Fruit fly (Drosophila melanogaster): ENCODE measurements around the gene CG9521.

DNA sequence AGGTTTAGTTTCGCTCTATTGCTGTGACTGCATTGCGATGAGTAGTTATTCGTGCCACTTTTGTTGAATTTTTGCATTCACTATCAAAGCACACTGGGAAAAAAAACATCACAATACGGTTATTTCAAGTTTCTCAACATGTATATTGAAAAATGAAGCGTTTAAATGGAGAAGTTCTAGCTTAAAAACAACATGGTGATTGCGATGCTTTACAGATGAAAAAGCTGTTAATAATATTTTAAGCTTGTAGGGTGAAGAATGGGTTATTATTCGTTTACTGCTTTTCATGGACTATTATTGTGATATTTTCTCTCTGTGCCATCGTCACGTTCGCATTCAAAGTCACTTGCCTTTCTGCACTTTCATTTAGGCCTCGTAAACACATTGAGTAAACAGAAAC lies 43.2 kb upstream of the CG9521 start:
- TF ChIP-seq CG9705 (GFP tag; optimal IDR thresholded peaks at IDR 0.05) (no peak), Dfd (GFP tag; optimal IDR thresholded peaks at IDR 0.05) (no peak), h (GFP tag; optimal IDR thresholded peaks at IDR 0.05) (no peak), Mio (GFP tag; optimal IDR thresholded peaks at IDR 0.05) (no peak), pan (optimal IDR thresholded peaks at IDR 0.05) (no peak), Hr78 (GFP tag; optimal IDR thresholded peaks at IDR 0.05) (no peak), lola (GFP tag; optimal IDR thresholded peaks at IDR 0.05) (no peak), Hnf4 (GFP tag; optimal IDR thresholded peaks at IDR 0.05) (no peak)

All from whole organism, wandering third instar larva.